Worm (Caenorhabditis elegans) whole organism, mixed stage, embryonic: Measurements from ENCODE around the gene deg-1.

ENCODE experiments used
- M03D4.4 ChIP-seq: sonication (generic microtip); optimal IDR thresholded peaks from 2 replicates; lab custom pipeline; 2017; ENCODE audit warnings: mild to moderate bottlenecking, missing genetic modification characterization, missing compliant biosample characterization
- bed-3 ChIP-seq: fragments of 200-800 bp; sonication (Bioruptor generic); optimal IDR thresholded peaks from 3 replicates; lab custom pipeline; 2018; ENCODE audit warnings: mild to moderate bottlenecking, missing genetic modification characterization, moderate library complexity, missing compliant biosample characterization
- ceh-39 ChIP-seq: fragments of 150-350 bp; optimal IDR thresholded peaks from 2 replicates; lab custom pipeline; 2014; ENCODE audit warnings: missing biosample characterization, missing genetic modification characterization
- ceh-43 ChIP-seq: fragments of 200-800 bp; sonication (Bioruptor generic); optimal IDR thresholded peaks from 2 replicates; lab custom pipeline; 2018; ENCODE audit warnings: mild to moderate bottlenecking, missing genetic modification characterization, moderate library complexity, missing compliant biosample characterization
- ces-1 ChIP-seq: fragments of 150-350 bp; optimal IDR thresholded peaks from 2 replicates; lab custom pipeline; 2014; ENCODE audit warnings: missing biosample characterization, missing genetic modification reagents, missing genetic modification characterization
- cnd-1 ChIP-seq: fragments of 200-800 bp; sonication (Bioruptor generic); optimal IDR thresholded peaks from 2 replicates; lab custom pipeline; 2018; ENCODE audit warnings: mild to moderate bottlenecking, missing genetic modification characterization, missing compliant biosample characterization
- drap-1 ChIP-seq: fragments of 200-800 bp; sonication (Bioruptor generic); optimal IDR thresholded peaks from 3 replicates; lab custom pipeline; 2018; ENCODE audit warnings: mild to moderate bottlenecking, missing genetic modification characterization, missing compliant biosample characterization
- elt-1 ChIP-seq: sonication (generic microtip); optimal IDR thresholded peaks from 2 replicates; lab custom pipeline; 2017; ENCODE audit warnings: missing genetic modification characterization, mild to moderate bottlenecking, missing compliant biosample characterization, antibody characterized with exemption, moderate library complexity, borderline replicate concordance; ENCODE audit not compliant: insufficient read depth
- elt-3 ChIP-seq: fragments of 150-350 bp; optimal IDR thresholded peaks from 2 replicates; lab custom pipeline; 2014; ENCODE audit warnings: missing biosample characterization, missing genetic modification characterization
- flh-1 ChIP-seq: fragments of 200-800 bp; sonication (Bioruptor generic); optimal IDR thresholded peaks from 2 replicates; lab custom pipeline; 2018; ENCODE audit warnings: mild to moderate bottlenecking, missing genetic modification characterization, moderate library complexity, missing compliant biosample characterization
- ham-2 ChIP-seq: fragments of 200-800 bp; sonication (Bioruptor generic); optimal IDR thresholded peaks from 2 replicates; lab custom pipeline; 2018; ENCODE audit warnings: mild to moderate bottlenecking, missing genetic modification characterization, missing compliant biosample characterization
- hlh-1 ChIP-seq: fragments of 150-350 bp; optimal IDR thresholded peaks from 2 replicates; lab custom pipeline; 2014; ENCODE audit warnings: missing biosample characterization, missing genetic modification reagents, missing genetic modification characterization
- lin-13 ChIP-seq: fragments of 150-350 bp; optimal IDR thresholded peaks from 2 replicates; lab custom pipeline; 2014; ENCODE audit warnings: missing biosample characterization, missing genetic modification characterization
- lin-32 ChIP-seq: fragments of 200-800 bp; sonication (Bioruptor generic); optimal IDR thresholded peaks from 2 replicates; lab custom pipeline; 2018; ENCODE audit warnings: mild to moderate bottlenecking, missing genetic modification characterization, missing compliant biosample characterization
- lsy-2 ChIP-seq: fragments of 150-350 bp; optimal IDR thresholded peaks from 2 replicates; lab custom pipeline; 2014; ENCODE audit warnings: missing biosample characterization, missing genetic modification characterization
- mab-5 ChIP-seq: fragments of 150-350 bp; optimal IDR thresholded peaks from 2 replicates; lab custom pipeline; 2014; ENCODE audit warnings: missing biosample characterization, missing genetic modification characterization
- mep-1 ChIP-seq: fragments of 150-350 bp; optimal IDR thresholded peaks from 2 replicates; lab custom pipeline; 2017; ENCODE audit warnings: missing biosample characterization, missing genetic modification reagents, missing genetic modification characterization, inconsistent platforms
- nhr-12 ChIP-seq: fragments of 150-350 bp; optimal IDR thresholded peaks from 2 replicates; lab custom pipeline; 2014; ENCODE audit warnings: missing biosample characterization, missing genetic modification characterization
- nhr-237 ChIP-seq: fragments of 150-350 bp; optimal IDR thresholded peaks from 2 replicates; lab custom pipeline; 2014; ENCODE audit warnings: missing biosample characterization, missing genetic modification characterization
- nhr-28 ChIP-seq: fragments of 150-350 bp; optimal IDR thresholded peaks from 2 replicates; lab custom pipeline; 2014; ENCODE audit warnings: missing biosample characterization, missing genetic modification characterization
- nhr-76 ChIP-seq: sonication (generic microtip); optimal IDR thresholded peaks from 2 replicates; lab custom pipeline; 2017; ENCODE audit warnings: missing biosample characterization, missing genetic modification characterization
- pha-4 ChIP-seq: fragments of 150-350 bp; optimal IDR thresholded peaks from 2 replicates; lab custom pipeline; 2018; ENCODE audit warnings: missing biosample characterization, missing genetic modification reagents, missing genetic modification characterization
- snpc-4 ChIP-seq: fragments of 150-350 bp; optimal IDR thresholded peaks from 2 replicates; lab custom pipeline; 2014; ENCODE audit warnings: missing biosample characterization, missing genetic modification characterization
- sptf-1 ChIP-seq: sonication (generic microtip); optimal IDR thresholded peaks from 2 replicates; lab custom pipeline; 2017; ENCODE audit warnings: mild to moderate bottlenecking, missing genetic modification characterization, moderate library complexity, missing compliant biosample characterization
- tbx-8 ChIP-seq: fragments of 200-800 bp; sonication (Bioruptor generic); optimal IDR thresholded peaks from 2 replicates; lab custom pipeline; 2018; ENCODE audit warnings: mild to moderate bottlenecking, missing genetic modification characterization, moderate library complexity, missing compliant biosample characterization
- unc-120 ChIP-seq: sonication (generic microtip); optimal IDR thresholded peaks from 2 replicates; lab custom pipeline; 2017; ENCODE audit warnings: missing genetic modification characterization, missing compliant biosample characterization; ENCODE audit not compliant: poor library complexity, severe bottlenecking
- unc-39 ChIP-seq: fragments of 150-350 bp; optimal IDR thresholded peaks from 2 replicates; lab custom pipeline; 2014; ENCODE audit warnings: missing biosample characterization, missing genetic modification characterization
- unc-62 ChIP-seq: fragments of 150-350 bp; optimal IDR thresholded peaks from 2 replicates; lab custom pipeline; 2014; ENCODE audit warnings: missing biosample characterization, missing genetic modification reagents, missing genetic modification characterization
- zip-8 ChIP-seq: fragments of 150-350 bp; optimal IDR thresholded peaks from 2 replicates; lab custom pipeline; 2014; ENCODE audit warnings: missing biosample characterization, missing genetic modification characterization
- ztf-11 ChIP-seq: fragments of 150-350 bp; optimal IDR thresholded peaks from 2 replicates; lab custom pipeline; 2014; ENCODE audit warnings: missing biosample characterization, missing genetic modification characterization

The deg-1 gene

ce11 chrX:7726351-7726750 lies 26.5 kb upstream of the deg-1 start:
- TF ChIP-seq hlh-1 (tag; lab: Kevin White, UChicago): no peak
- TF ChIP-seq sptf-1 (tag; lab: Kevin White, UChicago): no peak
- no peak for TF ChIP-seq flh-1 (GFP tag; lab: Kevin White, UChicago)
- no peak for TF ChIP-seq bed-3 (GFP tag; lab: Kevin White, UChicago)
- TF ChIP-seq cnd-1: no peak

DNA sequence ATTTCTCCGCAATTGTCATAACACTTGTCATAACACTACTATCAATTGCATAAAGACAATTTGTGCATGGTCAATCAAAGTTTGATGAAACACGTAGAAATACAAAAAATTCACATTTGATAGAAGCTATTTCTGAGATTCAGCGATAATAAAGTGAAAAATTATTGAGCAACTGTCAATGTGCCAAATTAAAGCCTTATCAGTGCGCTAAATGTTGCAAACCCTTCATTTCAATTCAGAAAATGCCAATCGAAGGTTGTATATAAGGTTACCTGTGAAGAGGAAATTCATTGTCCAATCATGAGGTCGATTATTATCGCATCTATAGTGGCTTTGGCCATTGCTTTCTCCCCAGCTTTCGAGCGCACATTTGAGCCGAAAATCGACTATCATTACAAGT lies 25.3 kb upstream of the deg-1 start, which contains the start of gene vit-1:
Gene vit-1 (plus strand): TSS at position 289 of the 400 bp plus-strand sequence.
- TF ChIP-seq bed-3 (GFP tag; lab: Kevin White, UChicago) (no peak), ham-2 (no peak), nhr-28 (tag; lab: Kevin White, UChicago) (no peak), pha-4 (tag; lab: Kevin White, UChicago) (no peak), elt-1 (tag; lab: Kevin White, UChicago) (no peak), elt-3 (tag; lab: Kevin White, UChicago) (no peak), ces-1 (GFP tag; lab: Kevin White, UChicago) (no peak), mab-5 (tag; lab: Kevin White, UChicago) (no peak), ztf-11 (tag; lab: Kevin White, UChicago) (no peak), cnd-1 (no peak), ceh-43 (no peak), nhr-12 (tag; lab: Kevin White, UChicago) (no peak)

- TF ChIP-seq mab-5 (tag; lab: Kevin White, UChicago) (no peak), ztf-11 (tag; lab: Kevin White, UChicago) (no peak), unc-120 (tag; lab: Kevin White, UChicago) (no peak), drap-1 (GFP tag; lab: Kevin White, UChicago) (no peak), M03D4.4 (tag; lab: Kevin White, UChicago) (no peak), flh-1 (GFP tag; lab: Kevin White, UChicago) (no peak), nhr-76 (tag; lab: Kevin White, UChicago) (no peak), ces-1 (GFP tag; lab: Kevin White, UChicago) (no peak), nhr-237 (tag; lab: Kevin White, UChicago) (no peak)
These were observed 19.3 kb upstream of the deg-1 start for ce11 chrX:7733571-7733970.

DNA sequence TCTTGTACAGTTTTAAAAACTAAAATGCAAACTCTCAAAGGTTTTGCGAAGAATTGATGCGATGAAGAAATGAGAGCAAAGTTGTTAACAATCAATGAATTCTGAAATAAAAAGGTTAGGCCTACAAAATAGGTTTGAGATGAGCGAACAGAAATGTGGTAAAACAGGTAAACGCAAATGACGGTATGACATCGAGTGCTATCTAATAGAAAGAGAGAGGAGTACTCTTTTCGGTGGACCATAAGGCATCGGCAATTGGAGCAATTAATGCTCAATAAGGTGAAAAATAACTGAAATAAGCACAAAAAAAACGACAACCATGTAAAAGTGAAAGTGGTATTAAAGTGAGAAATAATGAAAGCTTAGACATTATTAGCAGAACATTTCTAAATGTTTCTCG lies 16.7 kb upstream of the deg-1 start, which contains the start of gene set-12:
Gene set-12 (minus strand): TSS at position 101 of the 400 bp plus-strand sequence.
- no peak for TF ChIP-seq unc-62
- no peak for TF ChIP-seq tbx-8 (GFP tag; lab: Kevin White, UChicago)
- TF ChIP-seq pha-4 (tag; lab: Kevin White, UChicago): no peak
- TF ChIP-seq unc-120 (tag; lab: Kevin White, UChicago): no peak
- no peak for TF ChIP-seq mep-1 (tag; lab: Kevin White, UChicago)
- no peak for TF ChIP-seq sptf-1 (tag; lab: Kevin White, UChicago)
- TF ChIP-seq M03D4.4 (tag; lab: Kevin White, UChicago): no peak
- TF ChIP-seq snpc-4 (tag; lab: Kevin White, UChicago): no peak
- no peak for TF ChIP-seq nhr-28 (tag; lab: Kevin White, UChicago)
- no peak for TF ChIP-seq ces-1 (GFP tag; lab: Kevin White, UChicago)
- no peak for TF ChIP-seq mab-5 (tag; lab: Kevin White, UChicago)
- no peak for TF ChIP-seq bed-3 (GFP tag; lab: Kevin White, UChicago)
- TF ChIP-seq ztf-11 (tag; lab: Kevin White, UChicago): no peak
- TF ChIP-seq hlh-1 (tag; lab: Kevin White, UChicago): no peak

DNA sequence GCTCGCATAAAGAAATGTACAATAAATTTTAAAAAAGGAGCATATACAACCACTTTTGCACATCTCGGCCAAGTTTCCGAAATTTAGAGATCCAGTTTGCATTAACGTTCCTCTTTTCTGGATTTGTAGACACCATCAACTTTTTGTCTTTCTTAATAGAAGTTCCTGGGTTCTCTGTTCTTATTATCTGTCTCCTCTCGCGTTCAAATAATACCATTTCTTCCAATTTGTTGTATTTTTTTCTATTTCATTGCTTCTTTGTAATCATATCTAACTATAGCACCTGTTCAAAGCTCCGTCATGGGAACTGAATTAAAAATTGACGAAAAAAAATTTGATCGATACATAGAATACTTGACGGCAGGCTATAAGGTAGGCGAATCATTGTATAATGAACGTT lies 13.5 kb upstream of the deg-1 start, which contains the start of gene K09F5.1:
Gene K09F5.1 (plus strand): TSS at position 301 of the 400 bp plus-strand sequence.
- TF ChIP-seq cnd-1: no peak
- no peak for TF ChIP-seq nhr-76 (tag; lab: Kevin White, UChicago)
- no peak for TF ChIP-seq lin-32 (GFP tag; lab: Kevin White, UChicago)
- no peak for TF ChIP-seq M03D4.4 (tag; lab: Kevin White, UChicago)
- no peak for TF ChIP-seq unc-39 (tag; lab: Kevin White, UChicago)
- TF ChIP-seq nhr-237 (tag; lab: Kevin White, UChicago): no peak

- TF ChIP-seq unc-62 (no peak), elt-1 (tag; lab: Kevin White, UChicago) (no peak), mab-5 (tag; lab: Kevin White, UChicago) (no peak), flh-1 (GFP tag; lab: Kevin White, UChicago) (no peak), M03D4.4 (tag; lab: Kevin White, UChicago) (no peak), elt-3 (tag; lab: Kevin White, UChicago) (no peak), zip-8 (tag; lab: Kevin White, UChicago) (no peak), nhr-28 (tag; lab: Kevin White, UChicago) (no peak), lsy-2 (tag; lab: Kevin White, UChicago) (no peak), ceh-39 (tag; lab: Kevin White, UChicago) (no peak), cnd-1 (no peak), drap-1 (GFP tag; lab: Kevin White, UChicago) (no peak), lin-13 (tag; lab: Kevin White, UChicago) (no peak), nhr-76 (tag; lab: Kevin White, UChicago) (no peak), ceh-43 (no peak)
- TF ChIP-seq, all 35 proteins: peak for 0
These were observed 8.9 kb upstream of the deg-1 start, which contains the start of gene ref-2 for ce11 chrX:7743939-7744338. TSS of gene ref-2 (plus strand) at chrX:7744239.
